Worm (Caenorhabditis elegans) whole organism, mixed stage, embryonic: Measurements from ENCODE around the gene F46E10.2.

Experiments used
- blmp-1 ChIP-seq: fragments of 150-350 bp; optimal IDR thresholded peaks from 2 replicates; lab custom pipeline; 2014; ENCODE audit warnings: missing biosample characterization, missing genetic modification characterization
- ces-1 ChIP-seq: fragments of 150-350 bp; optimal IDR thresholded peaks from 2 replicates; lab custom pipeline; 2014; ENCODE audit warnings: missing biosample characterization, missing genetic modification reagents, missing genetic modification characterization
- lin-13 ChIP-seq: fragments of 150-350 bp; optimal IDR thresholded peaks from 2 replicates; lab custom pipeline; 2014; ENCODE audit warnings: missing biosample characterization, missing genetic modification characterization
- nhr-12 ChIP-seq: fragments of 150-350 bp; optimal IDR thresholded peaks from 2 replicates; lab custom pipeline; 2014; ENCODE audit warnings: missing biosample characterization, missing genetic modification characterization
- nhr-237 ChIP-seq: fragments of 150-350 bp; optimal IDR thresholded peaks from 2 replicates; lab custom pipeline; 2014; ENCODE audit warnings: missing biosample characterization, missing genetic modification characterization
- nhr-76 ChIP-seq: sonication (generic microtip); optimal IDR thresholded peaks from 2 replicates; lab custom pipeline; 2017; ENCODE audit warnings: missing biosample characterization, missing genetic modification characterization
- snpc-4 ChIP-seq: fragments of 150-350 bp; optimal IDR thresholded peaks from 2 replicates; lab custom pipeline; 2014; ENCODE audit warnings: missing biosample characterization, missing genetic modification characterization
- sptf-1 ChIP-seq: sonication (generic microtip); optimal IDR thresholded peaks from 2 replicates; lab custom pipeline; 2017; ENCODE audit warnings: mild to moderate bottlenecking, missing genetic modification characterization, moderate library complexity, missing compliant biosample characterization
- unc-120 ChIP-seq: sonication (generic microtip); optimal IDR thresholded peaks from 2 replicates; lab custom pipeline; 2017; ENCODE audit warnings: missing genetic modification characterization, missing compliant biosample characterization; ENCODE audit not compliant: poor library complexity, severe bottlenecking
- unc-39 ChIP-seq: fragments of 150-350 bp; optimal IDR thresholded peaks from 2 replicates; lab custom pipeline; 2014; ENCODE audit warnings: missing biosample characterization, missing genetic modification characterization
- zip-8 ChIP-seq: fragments of 150-350 bp; optimal IDR thresholded peaks from 2 replicates; lab custom pipeline; 2014; ENCODE audit warnings: missing biosample characterization, missing genetic modification characterization
- ztf-11 ChIP-seq: fragments of 150-350 bp; optimal IDR thresholded peaks from 2 replicates; lab custom pipeline; 2014; ENCODE audit warnings: missing biosample characterization, missing genetic modification characterization

DNA sequence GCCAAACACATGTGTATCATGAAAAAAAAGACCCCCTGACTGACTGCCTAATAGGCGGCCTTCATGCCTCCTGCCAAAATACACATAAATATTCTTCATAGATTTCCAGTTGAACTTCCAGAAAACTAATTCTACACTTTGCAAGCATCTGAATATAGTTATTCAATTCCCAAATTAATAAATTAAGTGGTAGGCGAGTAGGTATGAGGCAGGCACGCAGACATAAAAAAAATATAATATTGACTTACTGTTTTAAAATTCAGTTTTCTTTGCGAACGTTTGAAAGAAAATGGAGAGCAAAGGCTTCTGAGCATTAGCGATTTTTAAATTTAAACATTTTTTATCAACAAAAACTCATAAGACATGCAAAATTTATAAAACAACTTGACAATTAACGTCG, 32.4 kb upstream of the F46E10.2 start:
- TF ChIP-seq ces-1 (GFP tag; lab: Kevin White, UChicago) = no peak
- TF ChIP-seq snpc-4 = no peak
- no peak for TF ChIP-seq unc-39 (tag; lab: Kevin White, UChicago)
- TF ChIP-seq zip-8 (tag; lab: Kevin White, UChicago) = no peak
- peak; percentile 0 for TF ChIP-seq sptf-1 (tag; lab: Kevin White, UChicago)
- TF ChIP-seq lin-13 = no peak
- no peak for TF ChIP-seq nhr-12 (tag; lab: Kevin White, UChicago)
- no peak for TF ChIP-seq nhr-237 (tag; lab: Kevin White, UChicago)
- no peak for TF ChIP-seq blmp-1
- no peak for TF ChIP-seq unc-120 (tag; lab: Kevin White, UChicago)
- TF ChIP-seq ztf-11 (tag; lab: Kevin White, UChicago) = no peak
- no peak for TF ChIP-seq nhr-76 (tag; lab: Kevin White, UChicago)
